Fruit fly (Drosophila melanogaster): ENCODE results near the gene CG42762.

- TF ChIP-seq pan (optimal IDR thresholded peaks at IDR 0.05): no peak
- no peak for TF ChIP-seq Hr83 (GFP tag; optimal IDR thresholded peaks at IDR 0.05; ENCODE audit: poor library complexity, severe bottlenecking)
- no peak for TF ChIP-seq HLH106 (tag; optimal IDR thresholded peaks at IDR 0.05)
- TF ChIP-seq CrebA (GFP tag; optimal IDR thresholded peaks at IDR 0.05; ENCODE audit: borderline replicate concordance): no peak
- TF ChIP-seq ey (GFP tag; optimal IDR thresholded peaks at IDR 0.05): no peak
- no peak for TF ChIP-seq Vsx2 (GFP tag; optimal IDR thresholded peaks at IDR 0.05; ENCODE audit: partially characterized antibody)
- no peak for TF ChIP-seq Myc (optimal IDR thresholded peaks at IDR 0.05)
Observed at dm6 chr2L:8099050-8099449, 44.8 kb downstream of the CG42762 start.
